Worm (Caenorhabditis elegans): ENCODE results near the gene fipr-2.

The fipr-2 gene

DNA sequence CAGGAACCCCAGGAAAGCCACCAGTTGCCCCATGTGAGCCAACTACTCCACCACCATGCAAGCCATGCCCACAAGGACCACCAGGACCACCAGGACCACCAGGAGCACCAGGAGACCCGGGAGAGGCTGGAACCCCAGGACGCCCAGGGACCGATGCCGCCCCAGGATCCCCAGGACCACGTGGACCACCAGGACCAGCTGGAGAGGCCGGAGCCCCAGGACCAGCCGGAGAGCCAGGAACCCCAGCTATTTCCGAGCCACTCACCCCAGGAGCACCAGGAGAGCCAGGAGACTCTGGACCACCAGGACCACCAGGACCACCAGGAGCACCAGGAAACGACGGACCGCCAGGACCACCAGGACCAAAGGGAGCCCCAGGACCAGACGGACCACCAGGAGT, 11.6 kb upstream of the fipr-2 start:
- TF ChIP-seq nhr-43 (tag; optimal IDR thresholded peaks at IDR 0.05; ENCODE audit: poor library complexity, severe bottlenecking) (peak; percentile 25), mml-1 (tag; optimal IDR thresholded peaks at IDR 0.05) (no peak)

DNA sequence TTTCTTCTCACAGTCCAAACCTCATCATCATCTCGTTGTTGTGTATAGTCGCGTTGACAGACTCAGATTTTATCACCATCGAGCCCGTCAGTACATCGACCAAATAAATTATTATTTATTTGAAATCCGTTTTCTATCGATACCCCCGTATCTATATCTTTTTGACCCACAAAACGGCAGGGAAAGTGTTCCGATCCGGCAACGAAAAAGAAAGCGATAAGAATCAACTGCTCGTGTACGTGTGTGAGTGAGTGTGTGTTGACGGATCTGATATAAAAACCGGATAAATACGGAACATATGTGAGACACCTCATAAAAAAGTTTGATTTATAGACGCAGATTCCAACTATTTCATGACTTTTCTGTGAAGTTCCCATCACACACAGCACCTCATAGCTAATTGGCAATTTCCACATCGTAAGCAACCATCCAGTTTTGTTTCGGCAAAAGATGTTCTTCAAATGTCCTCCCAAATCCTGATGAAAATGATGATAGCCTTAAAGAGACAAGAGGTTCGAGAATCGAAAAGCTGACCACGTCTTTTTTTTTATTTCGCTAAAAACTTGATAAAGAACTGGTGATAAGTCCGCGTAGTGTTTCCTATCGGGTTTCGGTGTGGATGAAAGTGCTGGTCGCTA, 10.8 kb upstream of the fipr-2 start:
- TF ChIP-seq ama-1 (optimal IDR thresholded peaks at IDR 0.05) (peak; percentile 76), lsy-12 (tag; optimal IDR thresholded peaks at IDR 0.05) (peak; percentile 34), elt-3 (tag; optimal IDR thresholded peaks at IDR 0.05) (peak in 1 of 3 experiments; percentile 35), nhr-25 (tag; optimal IDR thresholded peaks at IDR 0.05) (peak; percentile 43), nhr-23 (tag; optimal IDR thresholded peaks at IDR 0.05) (peak; percentile 45), nhr-28 (tag; optimal IDR thresholded peaks at IDR 0.05) (peak; percentile 1), nhr-43 (tag; optimal IDR thresholded peaks at IDR 0.05; ENCODE audit: poor library complexity, severe bottlenecking) (peak; percentile 91), nhr-77 (tag; optimal IDR thresholded peaks at IDR 0.05) (no peak), tbx-2 (tag; optimal IDR thresholded peaks at IDR 0.05) (peak; percentile 11), fos-1 (tag; optimal IDR thresholded peaks at IDR 0.05) (no peak), aly-2 (tag; optimal IDR thresholded peaks at IDR 0.05) (peak; percentile 62), elt-1 (tag; optimal IDR thresholded peaks at IDR 0.05) (peak; percentile 44), ceh-82 (tag; optimal IDR thresholded peaks at IDR 0.05) (no peak)

DNA sequence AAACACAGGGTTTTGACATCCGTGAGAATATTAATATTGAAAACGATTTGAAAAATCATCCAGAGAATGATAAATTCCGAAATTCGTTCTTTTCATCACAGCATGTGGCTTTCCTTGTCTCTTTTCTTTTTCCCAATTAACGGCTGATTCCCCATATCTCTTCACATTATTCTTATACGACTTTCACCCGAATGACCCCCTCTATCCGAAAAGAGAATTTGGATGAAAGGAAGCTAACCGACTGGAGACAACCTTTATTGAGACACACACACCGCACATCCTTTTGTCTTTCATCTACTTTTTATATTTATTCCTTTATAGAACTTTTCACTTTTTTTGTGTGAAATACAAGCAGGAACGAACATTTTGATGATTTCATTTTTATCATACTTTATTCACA, 7.5 kb upstream of the fipr-2 start:
- no peak for TF ChIP-seq sea-2 (GFP tag; optimal IDR thresholded peaks at IDR 0.05)

DNA sequence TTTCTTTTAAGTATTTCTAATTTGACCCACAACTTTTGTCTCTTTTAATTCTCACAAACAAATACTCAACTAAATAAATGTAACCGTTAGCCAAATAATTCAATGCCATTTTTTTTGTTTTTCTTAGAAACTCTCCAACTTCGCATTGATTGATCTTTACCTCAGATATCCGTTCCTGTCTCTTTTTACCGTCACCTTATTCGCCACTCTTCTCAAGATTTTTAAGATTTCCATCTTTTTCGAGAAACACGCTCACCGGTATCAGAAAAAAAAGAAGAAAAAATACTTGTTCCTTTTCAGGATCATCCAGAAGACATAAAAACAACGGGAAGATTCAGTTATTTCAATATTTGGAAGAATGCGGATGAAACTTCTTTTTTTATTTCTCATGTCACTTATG, 6.8 kb upstream of the fipr-2 start, which contains the start of gene F23H12.5:
Gene F23H12.5 (plus strand): TSS at position 301 of the 400 bp plus-strand sequence.
- TF ChIP-seq elt-2 (tag; optimal IDR thresholded peaks at IDR 0.05) = no peak
- no peak for TF ChIP-seq egl-5 (tag; optimal IDR thresholded peaks at IDR 0.05)
- TF ChIP-seq unc-39 (tag; optimal IDR thresholded peaks at IDR 0.05) = no peak
- TF ChIP-seq nfya-1 (tag; optimal IDR thresholded peaks at IDR 0.05; ENCODE audit: insufficient read depth) = no peak
- no peak for TF ChIP-seq nhr-237 (tag; optimal IDR thresholded peaks at IDR 0.05)
- TF ChIP-seq nhr-11 (tag; optimal IDR thresholded peaks at IDR 0.05) = no peak
- TF ChIP-seq nhr-67 (tag; optimal IDR thresholded peaks at IDR 0.05) = no peak

DNA sequence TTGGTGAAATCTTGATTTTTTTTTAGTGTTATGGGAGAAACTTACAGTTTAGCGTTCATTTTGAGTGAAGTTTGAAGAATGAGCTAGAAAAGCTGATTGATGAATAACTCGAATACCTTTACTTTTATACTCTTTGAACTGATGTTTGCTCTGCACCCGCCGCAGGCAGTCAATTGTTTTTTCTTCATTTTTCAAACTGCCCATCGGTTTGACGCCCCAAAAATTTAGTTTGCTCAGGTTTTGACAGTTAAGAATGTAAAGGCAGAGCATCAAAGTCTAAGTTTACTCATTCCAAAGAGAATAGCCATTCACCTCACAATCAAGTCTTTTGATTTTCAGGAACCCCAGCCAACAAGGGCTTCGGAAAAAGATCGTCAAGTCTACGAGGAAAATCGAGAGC, 3.5 kb upstream of the fipr-2 start, which contains the start of gene fipr-1:
Gene fipr-1 (minus strand): TSS at position 101 of the 400 bp plus-strand sequence.
- no peak for TF ChIP-seq fkh-10 (GFP tag; optimal IDR thresholded peaks at IDR 0.05)
- no peak for TF ChIP-seq ztf-4 (tag; optimal IDR thresholded peaks at IDR 0.05)
- no peak for TF ChIP-seq nhr-12 (tag; optimal IDR thresholded peaks at IDR 0.05)
- TF ChIP-seq nhr-28 (tag; optimal IDR thresholded peaks at IDR 0.05) = no peak
- TF ChIP-seq sea-2 (GFP tag; optimal IDR thresholded peaks at IDR 0.05) = no peak
- no peak for TF ChIP-seq daf-12 (tag; optimal IDR thresholded peaks at IDR 0.05)
- TF ChIP-seq elt-2 (tag; optimal IDR thresholded peaks at IDR 0.05) = no peak
- TF ChIP-seq nhr-11 (tag; optimal IDR thresholded peaks at IDR 0.05) = no peak

DNA sequence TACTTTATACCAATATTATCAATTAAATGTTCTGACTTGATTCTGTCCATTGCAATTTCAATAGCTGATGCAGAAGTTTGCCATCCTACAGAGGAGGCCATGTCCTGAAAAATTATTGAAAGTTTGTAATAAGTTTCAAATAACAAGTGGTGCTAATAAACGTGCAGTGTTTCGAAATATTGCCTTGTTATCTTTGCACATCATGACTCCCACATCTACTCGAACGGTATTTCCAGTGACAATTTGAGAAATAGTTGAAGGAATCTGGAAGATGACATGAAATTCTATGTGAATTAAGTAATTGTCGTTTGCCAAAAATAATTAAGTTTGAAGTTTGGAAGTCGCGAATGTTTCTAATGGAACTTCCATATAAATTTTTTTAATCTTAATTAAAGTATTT, 4.3 kb downstream of the fipr-2 start, which contains the start of gene gcy-13:
Gene gcy-13 (minus strand): TSS at position 101 of the 400 bp plus-strand sequence.
- TF ChIP-seq tbx-2 (tag; optimal IDR thresholded peaks at IDR 0.05) = no peak
- no peak for TF ChIP-seq egl-5 (tag; optimal IDR thresholded peaks at IDR 0.05)
- TF ChIP-seq nhr-28 (tag; optimal IDR thresholded peaks at IDR 0.05) = no peak
- TF ChIP-seq ama-1 (optimal IDR thresholded peaks at IDR 0.05) = no peak
- TF ChIP-seq fkh-10 (GFP tag; optimal IDR thresholded peaks at IDR 0.05) = no peak
- TF ChIP-seq elt-1 (tag; optimal IDR thresholded peaks at IDR 0.05) = no peak
- TF ChIP-seq nhr-11 (tag; optimal IDR thresholded peaks at IDR 0.05) = no peak
- TF ChIP-seq lin-15B (tag; optimal IDR thresholded peaks at IDR 0.05) = no peak
- no peak for TF ChIP-seq eor-1 (tag; optimal IDR thresholded peaks at IDR 0.05)
- no peak for TF ChIP-seq mml-1 (tag; optimal IDR thresholded peaks at IDR 0.05)
- TF ChIP-seq nhr-25 (tag; optimal IDR thresholded peaks at IDR 0.05) = no peak
- TF ChIP-seq hmg-11 (tag; optimal IDR thresholded peaks at IDR 0.05) = no peak
- no peak for TF ChIP-seq skn-1 (tag; optimal IDR thresholded peaks at IDR 0.05)
- TF ChIP-seq nhr-67 (tag; optimal IDR thresholded peaks at IDR 0.05) = no peak
- TF ChIP-seq elt-3 (tag; optimal IDR thresholded peaks at IDR 0.05) = no peak
- no peak for TF ChIP-seq lin-39 (tag; optimal IDR thresholded peaks at IDR 0.05)
- TF ChIP-seq ztf-11 (tag; optimal IDR thresholded peaks at IDR 0.05) = no peak
- no peak for TF ChIP-seq ceh-16 (tag; optimal IDR thresholded peaks at IDR 0.05)
- no peak for TF ChIP-seq nfya-1 (tag; optimal IDR thresholded peaks at IDR 0.05; ENCODE audit: insufficient read depth)
